Worm (Caenorhabditis elegans): ENCODE results near the gene unc-4.

DNA sequence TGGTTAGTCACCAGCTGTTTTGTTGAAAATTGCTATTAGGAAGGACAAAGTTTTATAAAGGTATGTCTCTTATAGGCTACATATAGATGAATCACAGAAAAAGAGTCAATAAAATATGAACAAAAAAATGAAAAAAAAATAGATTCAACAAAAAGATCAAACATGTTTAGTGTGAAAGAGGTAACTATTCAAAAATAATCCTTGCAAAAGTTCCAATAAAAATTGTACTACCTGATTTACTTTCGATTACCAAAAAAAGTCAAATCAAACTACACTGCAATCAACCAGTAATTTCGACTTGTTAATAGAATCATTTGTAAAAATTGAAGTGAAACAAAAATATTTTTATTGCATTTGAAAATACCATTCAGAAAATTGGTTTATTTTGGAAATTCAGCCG lies 49.2 kb downstream of the unc-4 start, which contains the start of gene ZK938.10:
- TF ChIP-seq ZK546.5 (tag; optimal IDR thresholded peaks at IDR 0.05) (no peak), ces-1 (GFP tag; optimal IDR thresholded peaks at IDR 0.05) (no peak), nhr-48 (tag; optimal IDR thresholded peaks at IDR 0.05) (no peak), ztf-11 (tag; optimal IDR thresholded peaks at IDR 0.05) (no peak), zip-11 (GFP tag; IDR thresholded peaks at IDR 0.05) (no peak), mxl-3 (GFP tag; optimal IDR thresholded peaks at IDR 0.05) (no peak), skn-1 (tag; optimal IDR thresholded peaks at IDR 0.05) (no peak), mdt-29 (GFP tag; IDR thresholded peaks at IDR 0.05) (no peak), egl-27 (tag; optimal IDR thresholded peaks at IDR 0.05) (no peak), nhr-237 (tag; optimal IDR thresholded peaks at IDR 0.05) (no peak)

All from whole organism, L4 larva.